Fruit fly (Drosophila melanogaster) S2 (cell line): ENCODE measurements around the gene CG5455.

Experiments
- CG8478 ChIP-seq: fragments of >200 bp; optimal IDR thresholded peaks from 2 replicates; lab custom pipeline; 2018
- CTCF ChIP-seq, 2 experiments: fragments of >200 bp; optimal IDR thresholded peaks; 2 replicates each; lab custom pipeline; 2018

DNA sequence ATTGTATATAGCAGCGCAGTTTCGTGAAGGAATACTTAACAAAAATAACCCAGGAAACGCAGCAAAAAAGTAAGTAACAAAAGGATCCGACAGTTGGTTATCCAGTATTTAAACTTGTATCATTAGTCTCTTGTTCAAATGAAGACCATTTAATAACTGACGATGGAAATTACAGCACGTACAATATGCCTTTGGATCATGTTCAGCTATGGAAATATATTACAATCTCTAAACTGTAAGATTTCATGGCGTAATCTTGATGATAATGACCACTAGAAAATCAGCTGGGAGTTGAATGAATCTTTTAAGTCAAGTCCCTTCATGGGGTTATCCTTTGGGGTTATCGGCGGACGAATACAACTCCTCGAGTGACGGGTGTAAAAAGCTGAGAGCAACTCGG, 41.6 kb downstream of the CG5455 start:
- TF ChIP-seq CG8478, result no peak
- no peak for TF ChIP-seq CTCF (optimal IDR thresholded peaks at IDR 0.05; lab: Kevin White, UChicago)
